Worm (Caenorhabditis elegans) whole organism, L4 larva: ENCODE results near the gene Y53F4B.10.

Experiments
- F26F4.8 ChIP-seq: fragments of 200-800 bp; sonication (Bioruptor generic); conservative IDR thresholded peaks from 2 replicates; pipeline ENCODE4 v1.3.6; 2022; ENCODE audit warnings: missing genetic modification characterization, missing compliant biosample characterization
- F37D6.2 ChIP-seq: sonication (generic microtip); optimal IDR thresholded peaks from 2 replicates; lab custom pipeline; 2016; ENCODE audit warnings: mild to moderate bottlenecking, missing genetic modification characterization, missing compliant biosample characterization
- R02D3.7 ChIP-seq: fragments of 150-350 bp; sonication (generic microtip); optimal IDR thresholded peaks from 3 replicates; lab custom pipeline; 2014; ENCODE audit warnings: missing biosample characterization, missing genetic modification characterization
- ZK546.5 ChIP-seq, 2 experiments: sonication (generic microtip); optimal IDR thresholded peaks; 2 replicates each; lab custom pipeline; 2017; ENCODE audit warnings: missing biosample characterization in 2 of 2, missing genetic modification characterization in 2 of 2
- ceh-32 ChIP-seq: sonication (generic microtip); optimal IDR thresholded peaks from 2 replicates; lab custom pipeline; 2016; ENCODE audit warnings: mild to moderate bottlenecking, missing genetic modification characterization, missing compliant biosample characterization; ENCODE audit not compliant: poor library complexity
- fkh-10 ChIP-seq: fragments of 150-350 bp; optimal IDR thresholded peaks from 2 replicates; lab custom pipeline; 2014; ENCODE audit warnings: missing biosample characterization, missing genetic modification reagents, missing genetic modification characterization
- hlh-30 ChIP-seq: sonication (generic microtip); optimal IDR thresholded peaks from 2 replicates; lab custom pipeline; 2017; ENCODE audit warnings: antibody characterized with exemption, mild to moderate bottlenecking, missing genetic modification characterization, missing compliant biosample characterization; ENCODE audit not compliant: insufficient read depth
- hmg-1.1 ChIP-seq: fragments of 200-800 bp; sonication (Bioruptor generic); IDR thresholded peaks from 2 replicates; pipeline ENCODE4 v1.3.6; 2022; ENCODE audit warnings: missing genetic modification reagents, missing genetic modification characterization, missing compliant biosample characterization
- lin-15B ChIP-seq: fragments of 150-350 bp; sonication (generic microtip); optimal IDR thresholded peaks from 3 replicates; lab custom pipeline; 2014; ENCODE audit warnings: missing biosample characterization, missing genetic modification characterization
- nhr-6 ChIP-seq: fragments of 150-350 bp; optimal IDR thresholded peaks from 2 replicates; lab custom pipeline; 2014; ENCODE audit warnings: missing biosample characterization, missing genetic modification characterization
- spr-1 ChIP-seq: sonication (generic microtip); optimal IDR thresholded peaks from 2 replicates; lab custom pipeline; 2016; ENCODE audit warnings: mild to moderate bottlenecking, missing genetic modification characterization, missing compliant biosample characterization
- unc-62 ChIP-seq, 3 experiments: fragments of 150-350 bp in 1 of 3; sonication (generic microtip); optimal IDR thresholded peaks in 2 of 3; peaks in 1 of 3; 1 replicate in 1 of 3; 2 replicates in 2 of 3; lab custom pipeline; 2014 to 2017; ENCODE audit warnings: missing biosample characterization in 3 of 3, missing genetic modification characterization in 3 of 3, missing genetic modification reagents in 3 of 3, missing genotype in 1 of 3
- ztf-11 ChIP-seq: fragments of 150-350 bp; optimal IDR thresholded peaks from 2 replicates; lab custom pipeline; 2014; ENCODE audit warnings: missing biosample characterization, missing genetic modification characterization

DNA sequence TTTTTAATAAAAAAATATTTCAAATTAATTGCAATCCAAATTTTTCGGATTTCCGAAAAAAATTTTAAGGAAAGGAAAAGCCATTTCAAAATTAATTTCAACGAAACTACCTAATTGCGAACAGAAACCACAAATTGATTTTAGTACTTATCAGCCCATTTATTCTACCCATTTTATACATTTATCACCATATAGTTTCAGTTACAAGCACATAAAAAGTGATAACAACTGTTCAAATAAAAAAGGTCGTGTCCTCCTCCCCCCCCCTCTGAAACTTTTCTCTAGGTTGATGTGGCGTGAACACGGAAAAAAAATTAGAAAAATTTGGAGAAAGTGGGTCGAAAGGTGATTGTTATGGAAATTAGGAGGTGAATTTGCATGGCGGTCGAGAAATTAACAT lies 38.4 kb downstream of the Y53F4B.10 start:
- TF ChIP-seq ceh-32 (tag; lab: Kevin White, UChicago): no peak
- no peak for TF ChIP-seq hlh-30
- no peak for TF ChIP-seq unc-62 (GFP tag; optimal IDR thresholded peaks at IDR 0.05 in 1 of 2; lab: Kevin White, UChicago)
- no peak for TF ChIP-seq unc-62 (tag; optimal IDR thresholded peaks at IDR 0.05; lab: Kevin White, UChicago)
- TF ChIP-seq F37D6.2 (tag; lab: Kevin White, UChicago): no peak
- no peak for TF ChIP-seq lin-15B
- no peak for TF ChIP-seq spr-1
- TF ChIP-seq ztf-11 (tag; lab: Kevin White, UChicago): no peak
- no peak for TF ChIP-seq R02D3.7 (tag; lab: Kevin White, UChicago)
- TF ChIP-seq fkh-10 (GFP tag; lab: Kevin White, UChicago): no peak
- TF ChIP-seq nhr-6 (tag; lab: Kevin White, UChicago): no peak
- TF ChIP-seq hmg-1.1 (GFP tag; lab: Robert Waterston, UW): no peak
- TF ChIP-seq ZK546.5 (tag; optimal IDR thresholded peaks at IDR 0.05; lab: Kevin White, UChicago): no peak
- TF ChIP-seq F26F4.8 (GFP tag; lab: Robert Waterston, UW): no peak
